Worm (Caenorhabditis elegans) whole organism, L4/young adult: ENCODE measurements around the gene F10G2.2.
"Not testable (repeated sequence)": the region's sequence is repeated elsewhere in the genome, so short reads cannot be mapped to it uniquely, and the experiment has no call there.

ENCODE experiments used
- W03F9.2 ChIP-seq: fragments of 150-350 bp; optimal IDR thresholded peaks from 2 replicates; lab custom pipeline; 2014; ENCODE audit warnings: missing biosample characterization, missing genetic modification characterization
- dao-5 ChIP-seq: sonication (generic microtip); optimal IDR thresholded peaks from 2 replicates; lab custom pipeline; 2016; ENCODE audit warnings: missing genotype, missing genetic modification characterization, moderate library complexity, missing compliant biosample characterization
- him-1 ChIP-seq: sonication (generic microtip); optimal IDR thresholded peaks from 2 replicates; lab custom pipeline; 2016; ENCODE audit warnings: missing genotype, missing genetic modification reagents, missing genetic modification characterization, missing compliant biosample characterization

F10G2.2 gene

DNA sequence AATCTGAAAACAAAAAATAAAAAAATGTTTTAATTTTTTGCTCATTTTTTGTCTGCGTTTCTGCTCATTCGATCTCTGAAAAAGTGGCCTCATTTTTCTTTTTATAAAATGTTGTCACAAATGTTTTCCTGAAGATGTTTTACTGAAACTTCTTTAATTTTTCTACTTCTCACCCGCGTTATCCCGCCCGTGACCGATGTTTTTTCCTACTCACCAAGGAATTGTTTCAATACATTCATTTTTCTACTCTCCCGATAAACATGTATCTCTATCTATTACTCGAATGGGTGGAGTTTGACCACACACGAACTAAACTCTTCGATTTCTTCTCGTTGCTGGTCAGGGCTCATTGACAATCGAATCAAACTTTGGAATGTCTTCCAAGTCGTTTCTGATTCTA is at the start of gene F10G2.2:
TSS of gene F10G2.2 (plus strand) at position 301 of the 400 bp plus-strand sequence.
- TF ChIP-seq him-1 (tag; lab: Kevin White, UChicago) (no peak), dao-5 (tag; lab: Kevin White, UChicago) (no peak), W03F9.2 (tag; lab: Kevin White, UChicago) (no peak)

DNA sequence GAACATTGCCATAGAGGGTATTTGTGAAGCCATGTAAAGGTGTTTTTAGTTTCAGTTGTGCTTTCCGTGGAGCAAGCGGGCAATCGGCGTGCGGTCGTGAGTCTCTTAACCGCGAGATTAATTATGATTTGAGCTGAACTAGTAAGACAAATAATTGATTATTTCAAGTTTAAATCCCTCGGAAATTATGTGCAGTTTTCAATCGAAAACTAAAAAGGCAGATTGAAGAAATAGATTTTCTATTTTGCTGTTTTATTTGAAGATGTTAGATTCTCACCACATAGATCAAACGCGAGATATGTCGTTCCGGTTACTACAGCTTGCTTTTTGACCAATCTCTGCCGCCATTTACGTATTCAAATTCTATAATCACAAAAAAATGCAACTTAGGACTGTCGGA is 48.9 kb upstream of the F10G2.2 start, which contains the start of gene C13A2.3:
TSS of gene C13A2.3 (plus strand) at position 301 of the 400 bp plus-strand sequence.
- no peak for TF ChIP-seq dao-5 (tag; lab: Kevin White, UChicago)

DNA sequence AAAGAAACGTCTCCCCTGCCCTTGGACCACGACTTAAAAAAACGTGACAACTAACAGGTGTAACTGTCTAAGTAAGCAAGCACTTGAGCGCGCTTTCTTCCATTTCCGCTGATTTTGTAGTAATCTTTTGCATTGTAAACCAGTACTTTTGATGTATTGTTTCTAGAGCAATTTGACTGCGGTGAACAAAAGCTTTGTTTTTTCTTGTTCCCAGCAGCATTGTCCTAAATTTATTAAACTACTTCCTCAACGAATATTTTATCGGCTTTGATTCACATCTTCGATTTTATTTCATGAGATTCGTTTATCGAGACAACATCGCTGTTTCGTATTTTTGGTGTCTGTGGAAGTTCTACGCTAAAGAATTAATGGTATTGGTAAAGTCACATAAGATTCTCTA is 42.3 kb upstream of the F10G2.2 start, which contains the start of gene C13A2.1:
TSS of gene C13A2.1 (plus strand) at position 301 of the 400 bp plus-strand sequence.
- TF ChIP-seq dao-5 (tag; lab: Kevin White, UChicago) (no peak), him-1 (tag; lab: Kevin White, UChicago) (no peak), W03F9.2 (tag; lab: Kevin White, UChicago) (no peak)

DNA sequence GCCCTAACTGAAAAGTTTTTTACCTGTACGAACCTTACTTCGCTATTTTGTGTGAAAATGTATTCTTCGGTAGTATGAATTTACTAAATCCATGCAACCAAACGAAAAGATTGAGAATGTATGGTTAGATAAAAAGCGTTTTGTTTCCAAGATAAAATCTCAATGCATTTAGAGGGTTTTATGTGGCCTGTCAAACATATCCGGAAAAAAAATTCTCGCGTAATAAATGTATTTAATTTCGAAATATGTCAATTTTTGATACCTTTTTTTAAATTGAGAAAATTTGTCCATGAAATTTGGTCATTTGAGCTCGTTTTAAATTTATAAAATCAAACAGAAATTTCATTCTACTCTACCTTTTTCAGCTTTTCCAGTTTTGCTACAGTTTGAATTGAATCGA is 35.7 kb upstream of the F10G2.2 start, which contains the start of gene F07G11.4:
TSS of gene F07G11.4 (minus strand) at position 101 of the 400 bp plus-strand sequence.
- TF ChIP-seq him-1 (tag; lab: Kevin White, UChicago) = no peak
- no peak for TF ChIP-seq W03F9.2 (tag; lab: Kevin White, UChicago)
- TF ChIP-seq dao-5 (tag; lab: Kevin White, UChicago) = no peak

DNA sequence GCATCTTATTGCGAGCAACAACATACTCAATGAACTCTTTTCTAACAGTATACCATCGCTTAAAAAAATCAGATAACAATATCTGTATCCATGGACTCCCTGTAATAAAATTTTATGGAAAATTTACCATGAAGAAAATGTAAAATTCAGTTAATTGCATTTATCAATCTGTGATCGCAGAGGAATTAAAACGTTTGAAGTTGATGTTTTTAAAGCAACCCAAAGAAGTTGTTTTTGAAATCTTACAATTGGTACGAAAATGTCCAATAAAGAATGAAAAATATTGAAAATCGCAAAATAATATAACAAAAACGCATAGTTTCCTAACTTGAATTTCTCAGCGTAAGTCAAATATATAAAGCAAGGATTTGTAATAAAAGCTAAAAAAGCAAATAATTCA is 33.7 kb upstream of the F10G2.2 start, which contains the start of gene srj-32:
TSS of gene srj-32 (minus strand) at position 101 of the 400 bp plus-strand sequence.
- TF ChIP-seq dao-5 (tag; lab: Kevin White, UChicago) = no peak
- no peak for TF ChIP-seq W03F9.2 (tag; lab: Kevin White, UChicago)

DNA sequence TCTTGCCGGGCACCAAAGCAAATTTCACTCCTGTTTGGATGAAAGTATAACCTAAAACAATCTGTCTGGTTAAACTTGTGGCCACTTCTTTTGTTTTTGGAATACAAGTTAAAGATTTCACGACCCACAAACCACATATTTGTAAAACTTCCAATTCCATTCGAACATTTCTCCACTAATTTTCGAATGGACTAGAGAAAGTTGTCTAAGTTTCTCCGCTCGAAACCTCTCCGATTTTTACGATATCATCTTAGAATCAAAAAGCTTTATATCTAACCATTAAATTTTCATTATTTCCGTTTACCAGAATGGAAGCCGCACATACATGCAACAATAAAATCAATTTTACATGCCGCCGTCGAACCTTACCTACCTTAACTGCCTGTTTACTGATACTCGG is 32.5 kb upstream of the F10G2.2 start, which contains the start of gene F07G11.3:
TSS of gene F07G11.3 (plus strand) at position 301 of the 400 bp plus-strand sequence.
- no peak for TF ChIP-seq W03F9.2 (tag; lab: Kevin White, UChicago)

DNA sequence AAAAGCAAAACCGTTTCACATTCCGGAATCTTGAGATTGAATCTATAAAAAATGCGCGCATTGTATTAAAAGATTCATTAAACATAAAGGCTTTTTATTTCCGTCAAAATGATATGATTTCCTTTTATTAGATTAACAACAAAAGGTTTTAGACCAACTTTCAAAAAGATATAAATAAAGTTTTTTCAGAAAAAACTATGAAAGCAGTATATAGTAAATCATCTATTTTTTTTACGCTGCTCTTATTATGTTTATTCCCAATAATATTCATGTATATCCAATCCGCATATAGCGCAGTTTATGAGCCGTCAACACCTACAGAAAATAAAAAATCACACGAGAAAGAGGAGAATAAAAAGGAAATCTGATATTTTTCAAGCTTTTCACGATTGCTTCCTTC is 26.5 kb upstream of the F10G2.2 start, which contains the start of gene F07G11.2:
TSS of gene F07G11.2 (plus strand) at position 301 of the 400 bp plus-strand sequence.
- not testable (repeated sequence) for TF ChIP-seq him-1, W03F9.2, dao-5 (tag; lab: Kevin White, UChicago)

DNA sequence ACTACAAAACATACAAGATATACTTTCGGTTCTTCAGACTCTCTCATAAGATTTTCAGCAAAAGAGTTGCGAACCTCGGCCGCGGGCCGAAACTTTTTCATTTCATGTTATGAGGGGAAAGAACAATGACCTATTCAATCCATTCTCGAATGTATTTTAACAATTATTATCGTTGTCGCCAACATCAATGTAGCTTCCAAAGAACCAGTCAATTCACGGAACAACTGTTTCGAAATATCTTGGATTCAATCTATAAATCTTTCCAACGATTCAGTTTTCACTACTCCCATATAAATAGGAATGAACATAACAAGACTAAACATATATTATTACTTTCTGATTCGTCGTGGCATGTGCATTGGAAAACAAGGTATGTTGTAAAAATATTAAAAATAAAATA is 23.9 kb upstream of the F10G2.2 start, which contains the start of gene F07G11.1:
TSS of gene F07G11.1 (plus strand) at position 301 of the 400 bp plus-strand sequence.
- TF ChIP-seq W03F9.2 (tag; lab: Kevin White, UChicago) = no peak
- no peak for TF ChIP-seq dao-5 (tag; lab: Kevin White, UChicago)
- TF ChIP-seq him-1 (tag; lab: Kevin White, UChicago) = no peak

DNA sequence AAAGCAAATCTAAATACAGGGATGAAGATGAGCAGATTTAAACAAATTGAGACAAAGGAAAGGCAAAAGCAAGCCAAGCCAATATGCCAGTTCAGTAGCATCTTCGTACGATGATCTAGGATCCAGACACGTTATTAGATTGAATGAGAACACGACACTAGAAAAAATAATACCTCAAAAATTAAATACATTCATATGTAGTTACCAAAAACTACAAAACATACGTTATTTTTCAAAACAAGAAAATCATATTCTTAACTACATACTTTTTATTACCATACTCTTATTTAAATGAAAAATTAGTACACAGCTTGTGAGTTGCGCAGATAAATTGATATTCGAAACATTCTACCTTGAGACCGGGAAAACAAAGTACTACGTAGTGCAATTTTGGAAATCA is 17.7 kb upstream of the F10G2.2 start, which contains the start of gene srx-6:
TSS of gene srx-6 (minus strand) at position 101 of the 400 bp plus-strand sequence.
- TF ChIP-seq him-1 (tag; lab: Kevin White, UChicago) = no peak
- TF ChIP-seq W03F9.2 (tag; lab: Kevin White, UChicago) = no peak
- no peak for TF ChIP-seq dao-5 (tag; lab: Kevin White, UChicago)

DNA sequence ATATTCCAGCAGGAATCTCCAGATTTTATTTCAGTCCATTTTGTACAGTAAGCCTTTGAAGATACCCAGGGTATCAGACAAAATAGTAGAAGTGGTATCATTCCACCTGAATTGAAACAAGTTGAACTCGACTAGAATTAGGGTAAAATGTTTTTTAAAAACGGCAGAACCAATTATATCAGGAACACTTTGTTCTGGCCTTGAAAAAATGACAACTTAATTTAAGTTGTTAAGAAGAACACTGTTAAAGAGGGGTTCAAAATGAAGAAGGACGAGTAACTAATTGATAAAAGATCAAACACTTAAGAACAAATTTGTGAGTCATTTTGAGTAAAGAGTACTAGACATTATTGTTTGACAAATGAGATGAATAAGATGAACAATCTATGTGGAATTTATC is 10.1 kb upstream of the F10G2.2 start, which contains the start of gene lmd-4:
TSS of gene lmd-4 (minus strand) at position 101 of the 400 bp plus-strand sequence.
- TF ChIP-seq W03F9.2 (tag; lab: Kevin White, UChicago) = no peak
- no peak for TF ChIP-seq dao-5 (tag; lab: Kevin White, UChicago)
- no peak for TF ChIP-seq him-1 (tag; lab: Kevin White, UChicago)

DNA sequence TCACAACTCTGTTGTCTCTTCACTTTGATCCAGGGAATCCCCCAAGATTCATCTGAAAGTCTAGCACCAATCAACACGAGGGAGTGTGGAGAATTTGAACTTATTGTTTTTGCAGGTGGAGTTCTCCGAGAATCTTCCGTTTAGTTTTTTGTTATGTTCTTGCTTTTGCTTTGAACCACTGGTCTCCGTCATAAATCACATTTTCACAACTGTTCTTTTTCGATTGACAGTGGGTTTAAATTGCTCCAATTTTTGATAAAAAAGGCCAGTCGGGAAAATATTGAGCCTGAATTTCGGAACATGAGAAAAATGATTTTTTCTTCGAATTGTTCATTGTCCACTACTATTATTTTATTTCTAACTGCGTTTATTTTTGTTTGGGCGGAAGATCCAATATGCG is 9.1 kb upstream of the F10G2.2 start, which contains the start of gene F10G2.10:
TSS of gene F10G2.10 (plus strand) at position 301 of the 400 bp plus-strand sequence.
- TF ChIP-seq him-1 (tag; lab: Kevin White, UChicago) (no peak), dao-5 (tag; lab: Kevin White, UChicago) (no peak), W03F9.2 (tag; lab: Kevin White, UChicago) (no peak)

DNA sequence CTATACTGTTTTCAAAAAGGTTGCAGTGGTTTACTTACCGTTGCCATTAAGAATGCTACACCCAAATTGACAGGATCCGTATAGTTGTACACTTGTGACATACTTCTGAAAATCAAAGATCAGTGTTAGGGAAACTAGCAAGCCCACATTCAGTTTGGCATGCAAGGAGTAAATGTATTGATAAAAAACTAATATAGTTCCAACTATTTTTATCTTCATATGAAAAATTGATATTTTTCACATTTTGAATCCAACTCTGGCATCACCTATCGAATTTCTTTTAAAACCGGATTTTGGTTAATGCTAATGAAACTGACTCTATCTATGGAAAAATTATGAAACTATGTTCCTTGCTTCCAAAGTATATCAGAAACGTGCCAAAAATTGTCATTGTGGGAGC is 5.7 kb upstream of the F10G2.2 start, which contains the start of gene srx-92:
TSS of gene srx-92 (minus strand) at position 101 of the 400 bp plus-strand sequence.
- no peak for TF ChIP-seq W03F9.2 (tag; lab: Kevin White, UChicago)
- TF ChIP-seq him-1 (tag; lab: Kevin White, UChicago) = no peak
- TF ChIP-seq dao-5 (tag; lab: Kevin White, UChicago) = no peak

DNA sequence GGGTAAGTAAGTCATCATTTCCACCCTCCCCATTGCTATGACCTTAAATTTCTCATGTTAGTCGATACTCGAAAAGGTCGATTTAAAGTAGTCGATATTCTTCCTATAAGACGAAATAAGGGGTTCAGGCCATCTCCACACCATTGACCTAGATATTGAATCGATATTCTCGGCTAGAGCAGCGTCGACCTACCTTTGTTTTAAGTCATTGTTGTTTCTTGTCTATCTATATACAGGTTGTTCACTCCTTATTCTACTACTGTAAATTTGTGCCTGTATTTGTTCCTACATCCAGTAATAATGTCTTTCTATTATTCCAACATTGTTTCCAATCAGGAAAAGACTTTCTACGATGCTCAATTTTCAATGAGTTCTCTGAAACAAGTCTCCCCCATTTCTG is 4.0 kb upstream of the F10G2.2 start, which contains the start of gene F10G2.4:
TSS of gene F10G2.4 (plus strand) at position 301 of the 400 bp plus-strand sequence.
- TF ChIP-seq him-1 (tag; lab: Kevin White, UChicago) (no peak), dao-5 (tag; lab: Kevin White, UChicago) (no peak), W03F9.2 (tag; lab: Kevin White, UChicago) (no peak)

DNA sequence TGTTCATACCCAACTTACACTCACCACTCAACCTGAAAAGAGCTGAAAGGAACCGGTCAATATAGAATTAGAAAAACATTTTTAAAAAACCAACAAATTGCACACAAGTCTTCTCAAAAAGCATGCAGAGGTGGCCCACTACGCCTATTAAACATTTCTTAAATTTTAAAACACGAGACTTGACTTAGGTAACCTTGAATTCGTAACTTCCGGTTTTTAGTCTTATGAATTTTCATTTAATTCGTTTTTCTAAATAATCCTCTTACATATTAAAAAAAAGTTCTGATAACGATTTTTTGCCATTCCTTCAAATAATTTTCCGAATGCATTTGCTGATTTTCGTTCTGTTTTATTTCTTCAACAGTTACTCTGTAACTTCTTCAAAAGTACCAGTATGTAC is 2.9 kb upstream of the F10G2.2 start, which contains the start of gene clec-7:
TSS of gene clec-7 (plus strand) at position 301 of the 400 bp plus-strand sequence.
- no peak for TF ChIP-seq W03F9.2 (tag; lab: Kevin White, UChicago)
